Fruit fly (Drosophila melanogaster): ENCODE data around the gene dpr15.

- TF ChIP-seq EcR (GFP tag; optimal IDR thresholded peaks at IDR 0.05) (no peak), CG32121 (GFP tag; IDR thresholded peaks at IDR 0.05) (no peak), CG4496 (GFP tag; IDR thresholded peaks at IDR 0.05) (no peak), CG8159 (tag; optimal IDR thresholded peaks at IDR 0.05) (no peak), CG15710 (tag; optimal IDR thresholded peaks at IDR 0.05) (no peak), CG12605 (GFP tag; IDR thresholded peaks at IDR 0.05) (no peak), CG14655 (GFP tag; optimal IDR thresholded peaks at IDR 0.05) (no peak), rn (GFP tag; IDR thresholded peaks at IDR 0.05) (no peak), CG10348 (GFP tag; IDR thresholded peaks at IDR 0.05) (no peak), fd96Ca (GFP tag; IDR thresholded peaks at IDR 0.05) (no peak), CG13204 (GFP tag; optimal IDR thresholded peaks at IDR 0.05) (no peak)
These were observed 67.8 kb downstream of the dpr15 start, which contains the start of gene ATP8B for dm6 chr3R:12090549-12090948.
